Fruit fly (Drosophila melanogaster): ENCODE measurements around the gene cal1.

cal1 gene

DNA sequence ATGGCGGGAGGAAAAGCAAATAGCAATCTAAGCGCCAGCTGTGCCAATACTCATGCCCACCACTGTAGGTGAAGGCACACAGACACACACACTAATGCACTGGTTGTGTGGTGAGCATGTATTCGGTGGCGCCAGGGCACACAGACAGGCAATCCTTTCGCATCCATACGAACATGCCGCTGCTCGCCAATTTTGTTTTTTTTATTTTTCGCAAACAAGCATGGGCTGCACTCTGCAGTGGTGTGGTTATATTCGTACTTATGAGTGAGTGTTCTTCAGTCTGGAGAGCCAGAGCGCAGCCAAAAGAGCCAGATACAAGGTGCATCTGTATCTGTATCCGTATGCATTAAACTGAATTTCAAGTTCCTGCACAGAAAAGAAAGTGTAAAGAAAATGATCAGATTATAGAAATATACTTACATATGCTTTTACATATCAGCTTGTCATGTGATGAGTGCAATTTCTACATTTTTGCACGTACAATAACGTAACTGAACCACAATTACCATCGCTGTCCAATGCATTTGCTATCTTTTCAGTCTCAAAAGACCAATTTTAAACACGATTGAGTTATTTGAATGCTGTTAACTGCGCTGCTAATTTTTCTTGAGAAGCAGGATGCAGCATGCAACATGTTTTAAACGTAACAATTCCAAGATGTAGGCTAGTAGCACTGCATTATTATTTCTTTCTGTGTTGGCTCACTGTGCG, 28.8 kb upstream of the cal1 start (continued):
- TF ChIP-seq CG8119 (GFP tag; IDR thresholded peaks at IDR 0.05) = peak; percentile 91
- peak; percentile 25 for TF ChIP-seq CG6854 (GFP tag; optimal IDR thresholded peaks at IDR 0.05)
- peak; percentile 90 for TF ChIP-seq pdm3 (GFP tag; optimal IDR thresholded peaks at IDR 0.05)
- TF ChIP-seq Eip93F (GFP tag; optimal IDR thresholded peaks at IDR 0.05) = no peak
- TF ChIP-seq OdsH (GFP tag; optimal IDR thresholded peaks at IDR 0.05) = peak; percentile 91
- peak; percentile 26 for TF ChIP-seq fd85E (GFP tag; optimal IDR thresholded peaks at IDR 0.05)
- peak; percentile 88 for TF ChIP-seq fd59A (GFP tag; optimal IDR thresholded peaks at IDR 0.05)
- peak; percentile 41 for TF ChIP-seq CG11294 (GFP tag; IDR thresholded peaks at IDR 0.05)
- TF ChIP-seq CG6808 (GFP tag; optimal IDR thresholded peaks at IDR 0.05) = peak; percentile 85

DNA sequence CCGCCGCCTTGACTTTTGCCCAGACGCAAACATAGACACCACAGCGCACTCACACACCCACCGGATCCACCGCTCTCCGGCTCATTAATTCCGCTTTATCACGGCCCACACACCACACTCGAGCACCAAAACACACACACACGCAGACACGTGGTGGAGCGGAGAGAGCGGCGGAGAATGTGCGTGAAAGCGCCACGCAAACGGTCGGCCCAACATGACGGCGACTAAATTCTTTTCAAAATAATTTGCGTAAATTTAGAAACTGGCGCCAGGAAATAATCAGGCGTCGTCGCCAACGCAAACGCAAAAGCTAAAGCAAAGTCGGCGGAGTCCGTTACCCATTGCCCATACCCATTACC, 28.3 kb upstream of the cal1 start:
- TF ChIP-seq Sox14 (GFP tag; optimal IDR thresholded peaks at IDR 0.05) (no peak), CG31627 (GFP tag; optimal IDR thresholded peaks at IDR 0.05) (no peak), Eip75B (GFP tag; optimal IDR thresholded peaks at IDR 0.05) (no peak), Met (GFP tag; optimal IDR thresholded peaks at IDR 0.05) (no peak), CG10631 (GFP tag; optimal IDR thresholded peaks at IDR 0.05) (no peak), salr (GFP tag; optimal IDR thresholded peaks at IDR 0.05) (peak in 1 of 2 experiments; percentile 27)

dm6 chr3R:17060244-17060664, 27.8 kb upstream of the cal1 start:
- TF ChIP-seq ss (GFP tag; optimal IDR thresholded peaks at IDR 0.05) (peak; percentile 49 to 62), Lpt (GFP tag; optimal IDR thresholded peaks at IDR 0.05) (peak; percentile 10), svp (GFP tag) (no peak), eg (GFP tag; IDR thresholded peaks at IDR 0.05) (peak; percentile 73), spab (GFP tag; optimal IDR thresholded peaks at IDR 0.05) (peak; percentile 73), topi (GFP tag; optimal IDR thresholded peaks at IDR 0.05) (peak; percentile 54), Hr4 (GFP tag; optimal IDR thresholded peaks at IDR 0.05) (peak; percentile 92), CG6854 (GFP tag; optimal IDR thresholded peaks at IDR 0.05) (no peak), CG11294 (GFP tag; IDR thresholded peaks at IDR 0.05) (no peak), Gug (GFP tag; IDR thresholded peaks at IDR 0.05) (peak; percentile 42), CG31627 (GFP tag; optimal IDR thresholded peaks at IDR 0.05) (peak; percentile 10), CG9139 (GFP tag; optimal IDR thresholded peaks at IDR 0.05) (peak; percentile 40), Hr39 (GFP tag; optimal IDR thresholded peaks at IDR 0.05) (peak; percentile 31), Blimp-1 (GFP tag; optimal IDR thresholded peaks at IDR 0.05) (no peak), cyc (GFP tag; optimal IDR thresholded peaks at IDR 0.05) (peak; percentile 38), Ets21C (GFP tag; optimal IDR thresholded peaks at IDR 0.05) (no peak), CG1621 (tag; optimal IDR thresholded peaks at IDR 0.05) (no peak), vri (GFP tag; optimal IDR thresholded peaks at IDR 0.05) (no peak), lz (GFP tag; optimal IDR thresholded peaks at IDR 0.05) (peak; percentile 31), Sox14 (GFP tag; optimal IDR thresholded peaks at IDR 0.05) (peak; percentile 67), Eip93F (GFP tag; optimal IDR thresholded peaks at IDR 0.05) (no peak), esn (GFP tag; optimal IDR thresholded peaks at IDR 0.05) (peak; percentile 51), CG3919 (GFP tag; optimal IDR thresholded peaks at IDR 0.05) (peak; percentile 70), CG16779 (tag; optimal IDR thresholded peaks at IDR 0.05) (no peak), CG8632 (GFP tag; optimal IDR thresholded peaks at IDR 0.05) (peak; percentile 42), CG15336 (GFP tag; IDR thresholded peaks at IDR 0.05) (peak; percentile 79), acj6 (GFP tag; optimal IDR thresholded peaks at IDR 0.05) (peak; percentile 70), achi (GFP tag; optimal IDR thresholded peaks at IDR 0.05) (peak; percentile 71), net (GFP tag; optimal IDR thresholded peaks at IDR 0.05) (peak; percentile 75), CG6276 (GFP tag; optimal IDR thresholded peaks at IDR 0.05) (peak; percentile 78), dsx (GFP tag; optimal IDR thresholded peaks at IDR 0.05; ENCODE audit: poor library complexity, severe bottlenecking) (peak; percentile 40), Ets96B (tag; optimal IDR thresholded peaks at IDR 0.05) (peak; percentile 71), CG32006 (GFP tag; optimal IDR thresholded peaks at IDR 0.05) (peak; percentile 95), CG10631 (GFP tag; optimal IDR thresholded peaks at IDR 0.05) (peak; percentile 73), CG7368 (GFP tag; optimal IDR thresholded peaks at IDR 0.05) (peak; percentile 40), fd85E (GFP tag; optimal IDR thresholded peaks at IDR 0.05) (no peak), CG3032 (tag; optimal IDR thresholded peaks at IDR 0.05) (peak; percentile 72), CG4318 (GFP tag; optimal IDR thresholded peaks at IDR 0.05) (peak; percentile 85), salr (GFP tag; optimal IDR thresholded peaks at IDR 0.05) (peak in 1 of 2 experiments; percentile 93), pdm3 (GFP tag; optimal IDR thresholded peaks at IDR 0.05) (peak; percentile 75)

Measured in whole organism, prepupa.